Fruit fly (Drosophila melanogaster): ENCODE data around the gene CG7131.
A peak's percentile ranks its signal among the peaks of the same experiment; 100 is the strongest.

CG7131 gene

dm6 chr3R:18297444-18298297 is 9.1 kb upstream of the CG7131 start (continued):
- TF ChIP-seq CG6254 (GFP tag; optimal IDR thresholded peaks at IDR 0.05) (no peak), Nf-YC (tag; optimal IDR thresholded peaks at IDR 0.05) (no peak), eyg (GFP tag; optimal IDR thresholded peaks at IDR 0.05) (peak; percentile 2), CG11723 (GFP tag; optimal IDR thresholded peaks at IDR 0.05) (no peak), kah (GFP tag; optimal IDR thresholded peaks at IDR 0.05) (no peak), onecut (GFP tag; IDR thresholded peaks at IDR 0.05) (no peak), jumu (GFP tag; optimal IDR thresholded peaks at IDR 0.05) (peak; percentile 0), Doc2 (GFP tag; IDR thresholded peaks at IDR 0.05) (no peak), zen2 (GFP tag; IDR thresholded peaks at IDR 0.05; ENCODE audit: partially characterized antibody) (0 out of 3 replicates have a peak, but pooled peaks have one; percentile 19), CG14965 (GFP tag; optimal IDR thresholded peaks at IDR 0.05; ENCODE audit: borderline replicate concordance) (no peak), Fer2 (tag; optimal IDR thresholded peaks at IDR 0.05) (no peak), disco-r (GFP tag; optimal IDR thresholded peaks at IDR 0.05) (no peak), sens-2 (GFP tag; IDR thresholded peaks at IDR 0.05) (no peak), CG8359 (GFP tag; optimal IDR thresholded peaks at IDR 0.05; ENCODE audit: borderline replicate concordance) (no peak), tup (GFP tag; optimal IDR thresholded peaks at IDR 0.05) (no peak), chinmo (GFP tag; IDR thresholded peaks at IDR 0.05; ENCODE audit: partially characterized antibody) (0 out of 4 replicates have a peak, but pooled peaks have one; percentile 5), gfzf (GFP tag; optimal IDR thresholded peaks at IDR 0.05) (no peak), CG17361 (GFP tag; IDR thresholded peaks at IDR 0.05) (0 out of 3 replicates have a peak, but pooled peaks have one; percentile 16), cwo (GFP tag; optimal IDR thresholded peaks at IDR 0.05) (no peak), Ssrp (tag; optimal IDR thresholded peaks at IDR 0.05) (peak; percentile 12), CG34376 (GFP tag; optimal IDR thresholded peaks at IDR 0.05) (no peak), nmo (GFP tag; optimal IDR thresholded peaks at IDR 0.05) (peak; percentile 21), CG8290 (GFP tag; optimal IDR thresholded peaks at IDR 0.05) (no peak), CG8290 (tag; optimal IDR thresholded peaks at IDR 0.05) (no peak), CG15269 (tag; optimal IDR thresholded peaks at IDR 0.05) (no peak), B-H1 (GFP tag; IDR thresholded peaks at IDR 0.05) (no peak), Ptx1 (GFP tag; IDR thresholded peaks at IDR 0.05) (0 out of 2 replicates have a peak, but pooled peaks have one; percentile 33), CG14667 (GFP tag; IDR thresholded peaks at IDR 0.05) (no peak), D (optimal IDR thresholded peaks at IDR 0.05) (no peak), D (GFP tag; optimal IDR thresholded peaks at IDR 0.05) (no peak), CG12155 (GFP tag; optimal IDR thresholded peaks at IDR 0.05) (no peak), lab (GFP tag; optimal IDR thresholded peaks at IDR 0.05) (peak; percentile 37), CG2202 (tag; optimal IDR thresholded peaks at IDR 0.05) (no peak), lbe (GFP tag; optimal IDR thresholded peaks at IDR 0.05) (no peak), Nf-YB (GFP tag; optimal IDR thresholded peaks at IDR 0.05) (no peak), Hmr (GFP tag; optimal IDR thresholded peaks at IDR 0.05) (no peak), Lhr (GFP tag; optimal IDR thresholded peaks at IDR 0.05) (no peak), CG10321 (GFP tag; IDR thresholded peaks at IDR 0.05) (no peak), Xrp1 (GFP tag; IDR thresholded peaks at IDR 0.05) (peak; percentile 28; the same call in 1 of the 2 replicates), Xbp1 (GFP tag; optimal IDR thresholded peaks at IDR 0.05) (no peak), h (optimal IDR thresholded peaks at IDR 0.05) (no peak), CG2712 (tag; optimal IDR thresholded peaks at IDR 0.05) (peak; percentile 29), dpn (GFP tag; optimal IDR thresholded peaks at IDR 0.05) (no peak), CG13287 (GFP tag; IDR thresholded peaks at IDR 0.05; ENCODE audit: partially characterized antibody) (no peak), CG8388 (GFP tag; optimal IDR thresholded peaks at IDR 0.05) (peak; percentile 5), CG12942 (GFP tag; optimal IDR thresholded peaks at IDR 0.05) (no peak), ftz-f1 (GFP tag; optimal IDR thresholded peaks at IDR 0.05) (no peak), CG7372 (GFP tag; IDR thresholded peaks at IDR 0.05) (no peak), pho (GFP tag; optimal IDR thresholded peaks at IDR 0.05) (peak; percentile 10)

Data from whole organism, embryonic.